Worm (Caenorhabditis elegans) whole organism, L2 larva: ENCODE data around the gene sek-4.

Experiments
- C34F6.9 ChIP-seq: fragments of 150-350 bp; optimal IDR thresholded peaks from 2 replicates; lab custom pipeline; 2014; ENCODE audit warnings: missing biosample characterization, missing genetic modification characterization
- F13H6.1 ChIP-seq: sonication (generic microtip); optimal IDR thresholded peaks from 2 replicates; lab custom pipeline; 2016; ENCODE audit warnings: missing genetic modification characterization, missing compliant biosample characterization
- Y55F3AM.14 ChIP-seq: fragments of 200-800 bp; sonication (Bioruptor generic); optimal IDR thresholded peaks from 2 replicates; lab custom pipeline; 2018; ENCODE audit warnings: mild to moderate bottlenecking, missing genetic modification characterization, missing compliant biosample characterization
- aly-2 ChIP-seq: fragments of 150-350 bp; optimal IDR thresholded peaks from 2 replicates; lab custom pipeline; 2014; ENCODE audit warnings: missing biosample characterization, missing genetic modification characterization
- ama-1 ChIP-seq: fragments of 150-350 bp; optimal IDR thresholded peaks from 2 replicates; lab custom pipeline; 2018; ENCODE audit warnings: inconsistent platforms
- blmp-1 ChIP-seq: sonication (generic microtip); optimal IDR thresholded peaks from 2 replicates; lab custom pipeline; 2017; ENCODE audit warnings: missing genetic modification characterization, mild to moderate bottlenecking, missing compliant biosample characterization, antibody characterized with exemption, moderate library complexity; ENCODE audit not compliant: insufficient read depth
- ceh-16 ChIP-seq: fragments of 150-350 bp; optimal IDR thresholded peaks from 2 replicates; lab custom pipeline; 2014; ENCODE audit warnings: missing biosample characterization, missing genetic modification characterization
- ceh-82 ChIP-seq: fragments of 150-350 bp; optimal IDR thresholded peaks from 2 replicates; lab custom pipeline; 2014; ENCODE audit warnings: missing biosample characterization, missing genetic modification characterization
- crh-2 ChIP-seq: sonication (generic microtip); optimal IDR thresholded peaks from 2 replicates; lab custom pipeline; 2017; ENCODE audit warnings: missing biosample characterization, missing genetic modification characterization
- dmd-4 ChIP-seq: sonication (generic microtip); optimal IDR thresholded peaks from 2 replicates; lab custom pipeline; 2017; ENCODE audit warnings: missing biosample characterization, missing genetic modification characterization
- egl-27 ChIP-seq: sonication (generic microtip); optimal IDR thresholded peaks from 3 replicates; lab custom pipeline; 2017; ENCODE audit warnings: missing biosample characterization, missing genetic modification reagents, missing genetic modification characterization
- fos-1 ChIP-seq: fragments of 150-350 bp; optimal IDR thresholded peaks from 2 replicates; lab custom pipeline; 2014; ENCODE audit warnings: missing biosample characterization, missing genetic modification characterization
- gmeb-1 ChIP-seq: fragments of 150-350 bp; optimal IDR thresholded peaks from 2 replicates; lab custom pipeline; 2014; ENCODE audit warnings: missing biosample characterization, missing genetic modification characterization
- lin-11 ChIP-seq: fragments of 150-350 bp; sonication (generic microtip); optimal IDR thresholded peaks from 2 replicates; lab custom pipeline; 2014; ENCODE audit warnings: missing biosample characterization, missing genetic modification characterization, inconsistent platforms, mixed read lengths
- lin-39 ChIP-seq: fragments of 150-350 bp; optimal IDR thresholded peaks from 2 replicates; lab custom pipeline; 2014; ENCODE audit warnings: missing biosample characterization, missing genetic modification reagents, missing genetic modification characterization
- lsy-2 ChIP-seq, 2 experiments: fragments of 150-350 bp in 1 of 2; sonication (generic microtip) in 1 of 2; optimal IDR thresholded peaks; 2 replicates each; lab custom pipeline; 2014 to 2017; ENCODE audit warnings: missing biosample characterization in 2 of 2, missing genetic modification characterization in 2 of 2
- mab-5 ChIP-seq: fragments of 150-350 bp; optimal IDR thresholded peaks from 2 replicates; lab custom pipeline; 2014; ENCODE audit warnings: missing biosample characterization, missing genetic modification characterization
- mdl-1 ChIP-seq, 2 experiments: fragments of 150-350 bp in 1 of 2; sonication (generic microtip) in 1 of 2; optimal IDR thresholded peaks; 2 replicates each; lab custom pipeline; 2017; ENCODE audit warnings: missing biosample characterization in 2 of 2, missing genetic modification characterization in 2 of 2
- nhr-10 ChIP-seq: sonication (generic microtip); optimal IDR thresholded peaks from 2 replicates; lab custom pipeline; 2017; ENCODE audit warnings: missing biosample characterization, missing genetic modification characterization
- nhr-11 ChIP-seq: fragments of 150-350 bp; optimal IDR thresholded peaks from 2 replicates; lab custom pipeline; 2014; ENCODE audit warnings: missing biosample characterization, missing genetic modification characterization
- nhr-12 ChIP-seq: fragments of 150-350 bp; optimal IDR thresholded peaks from 2 replicates; lab custom pipeline; 2014; ENCODE audit warnings: missing biosample characterization, missing genetic modification characterization
- nhr-129 ChIP-seq: fragments of 150-350 bp; optimal IDR thresholded peaks from 2 replicates; lab custom pipeline; 2014; ENCODE audit warnings: missing biosample characterization, missing genetic modification characterization
- nhr-21 ChIP-seq: fragments of 150-350 bp; optimal IDR thresholded peaks from 2 replicates; lab custom pipeline; 2014; ENCODE audit warnings: missing biosample characterization, missing genetic modification characterization
- nhr-237 ChIP-seq: fragments of 150-350 bp; optimal IDR thresholded peaks from 2 replicates; lab custom pipeline; 2014; ENCODE audit warnings: missing biosample characterization, missing genetic modification characterization
- nhr-6 ChIP-seq: fragments of 150-350 bp; optimal IDR thresholded peaks from 2 replicates; lab custom pipeline; 2014; ENCODE audit warnings: missing biosample characterization, missing genetic modification characterization
- nhr-77 ChIP-seq: fragments of 150-350 bp; optimal IDR thresholded peaks from 2 replicates; lab custom pipeline; 2014; ENCODE audit warnings: missing biosample characterization, missing genetic modification characterization
- peb-1 ChIP-seq: fragments of 150-350 bp; optimal IDR thresholded peaks from 2 replicates; lab custom pipeline; 2014; ENCODE audit warnings: missing biosample characterization, missing genetic modification characterization
- sem-4 ChIP-seq: fragments of 150-350 bp; optimal IDR thresholded peaks from 2 replicates; lab custom pipeline; 2014; ENCODE audit warnings: missing biosample characterization, missing genetic modification reagents, missing genetic modification characterization
- sma-3 ChIP-seq: sonication (generic microtip); optimal IDR thresholded peaks from 2 replicates; lab custom pipeline; 2016; ENCODE audit warnings: missing genetic modification reagents, missing genetic modification characterization, missing compliant biosample characterization
- sma-9 ChIP-seq, 2 experiments: fragments of 150-350 bp in 1 of 2; sonication (generic microtip) in 1 of 2; optimal IDR thresholded peaks; 2 replicates each; lab custom pipeline; 2014 to 2016; ENCODE audit warnings: missing genetic modification characterization in 2 of 2, mild to moderate bottlenecking in 1 of 2, missing biosample characterization in 1 of 2, missing compliant biosample characterization in 1 of 2, missing genetic modification reagents in 1 of 2, moderate library complexity in 1 of 2
- snpc-4 ChIP-seq: fragments of 150-350 bp; optimal IDR thresholded peaks from 2 replicates; lab custom pipeline; 2014; ENCODE audit warnings: missing biosample characterization, missing genetic modification characterization
- unc-39 ChIP-seq: fragments of 150-350 bp; optimal IDR thresholded peaks from 2 replicates; lab custom pipeline; 2014; ENCODE audit warnings: missing biosample characterization, missing genetic modification characterization
- unc-55 ChIP-seq: fragments of 150-350 bp; sonication (generic microtip); optimal IDR thresholded peaks from 3 replicates; lab custom pipeline; 2014; ENCODE audit warnings: missing biosample characterization, missing genetic modification reagents, missing genetic modification characterization
- unc-62 ChIP-seq: fragments of 150-350 bp; optimal IDR thresholded peaks from 2 replicates; lab custom pipeline; 2014; ENCODE audit warnings: missing biosample characterization, missing genetic modification reagents, missing genetic modification characterization
- zag-1 ChIP-seq: fragments of 150-350 bp; optimal IDR thresholded peaks from 2 replicates; lab custom pipeline; 2014; ENCODE audit warnings: missing biosample characterization, missing genetic modification characterization
- ztf-1 ChIP-seq: fragments of 200-800 bp; sonication (Bioruptor generic); conservative IDR thresholded peaks from 2 replicates; pipeline ENCODE4 v1.3.6; 2022; ENCODE audit warnings: missing genetic modification characterization, missing compliant biosample characterization
- ztf-4 ChIP-seq: fragments of 150-350 bp; optimal IDR thresholded peaks from 2 replicates; lab custom pipeline; 2014; ENCODE audit warnings: missing biosample characterization, missing genetic modification characterization

The sek-4 gene

ce11 chrX:5355253-5355652 is 19.6 kb upstream of the sek-4 start:
- TF ChIP-seq lin-39 (tag; lab: Kevin White, UChicago), result no peak
- no peak for TF ChIP-seq sma-3 (GFP tag; lab: Kevin White, UChicago)
- no peak for TF ChIP-seq nhr-6 (tag; lab: Kevin White, UChicago)
- TF ChIP-seq gmeb-1 (tag; lab: Kevin White, UChicago), result no peak
- TF ChIP-seq F13H6.1 (tag; lab: Kevin White, UChicago), result peak; percentile 2
- no peak for TF ChIP-seq mab-5 (tag; lab: Kevin White, UChicago)
- no peak for TF ChIP-seq aly-2
- TF ChIP-seq ztf-4 (tag; lab: Kevin White, UChicago), result no peak
- TF ChIP-seq C34F6.9 (tag; lab: Kevin White, UChicago), result peak; percentile 9
- no peak for TF ChIP-seq ztf-1 (GFP tag; lab: Robert Waterston, UW)
- no peak for TF ChIP-seq zag-1 (tag; lab: Kevin White, UChicago)
- no peak for TF ChIP-seq nhr-237 (tag; lab: Kevin White, UChicago)
- peak; percentile 7 for TF ChIP-seq lin-11 (tag; lab: Kevin White, UChicago)
- no peak for TF ChIP-seq nhr-21 (tag; lab: Kevin White, UChicago)
- peak; percentile 23 for TF ChIP-seq nhr-129 (tag; lab: Kevin White, UChicago)
- no peak for TF ChIP-seq dmd-4 (tag; lab: Kevin White, UChicago)
- TF ChIP-seq egl-27, result no peak
- no peak for TF ChIP-seq unc-62
- TF ChIP-seq nhr-77 (tag; lab: Kevin White, UChicago), result no peak
- no peak for TF ChIP-seq peb-1
- peak; percentile 41 for TF ChIP-seq crh-2
- no peak for TF ChIP-seq lsy-2 (tag; optimal IDR thresholded peaks at IDR 0.05; lab: Kevin White, UChicago)

ce11 chrX:5360682-5361081 is 14.2 kb upstream of the sek-4 start:
- TF ChIP-seq ama-1 (lab: Kevin White, UChicago) (no peak), sem-4 (no peak), egl-27 (no peak), sma-3 (GFP tag; lab: Kevin White, UChicago) (no peak), ceh-82 (tag; lab: Kevin White, UChicago) (no peak), nhr-10 (no peak)

DNA sequence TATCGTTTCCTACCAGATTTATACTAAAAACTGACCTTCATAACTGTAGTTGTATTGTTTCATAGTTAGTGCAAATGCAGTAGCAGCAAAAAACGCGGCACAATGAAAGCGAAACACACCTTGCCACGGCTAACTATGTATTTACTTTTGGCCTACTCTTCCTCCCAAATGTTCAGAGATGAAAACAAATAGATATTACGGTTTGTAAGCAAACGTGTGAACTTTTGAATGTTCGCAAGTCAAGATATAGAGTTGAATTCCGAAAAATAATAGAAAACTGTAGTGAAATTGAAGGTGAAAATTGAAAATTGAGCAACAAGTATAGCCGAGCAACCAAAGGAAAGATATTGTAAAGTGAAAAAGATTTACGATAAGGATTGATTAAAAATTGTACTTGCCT is 10.6 kb upstream of the sek-4 start, which contains the start of gene chtl-1:
TSS of gene chtl-1 (minus strand) at position 101 of the 400 bp plus-strand sequence.
- TF ChIP-seq Y55F3AM.14 (GFP tag; lab: Kevin White, UChicago), result no peak
- TF ChIP-seq crh-2, result no peak
- TF ChIP-seq mdl-1 (tag; optimal IDR thresholded peaks at IDR 0.05; lab: Kevin White, UChicago), result no peak
- TF ChIP-seq unc-55 (GFP tag; lab: Kevin White, UChicago), result no peak
- TF ChIP-seq nhr-11 (tag; lab: Kevin White, UChicago), result no peak
- no peak for TF ChIP-seq nhr-77 (tag; lab: Kevin White, UChicago)
- TF ChIP-seq ceh-16 (tag; lab: Kevin White, UChicago), result no peak
- TF ChIP-seq nhr-12 (tag; lab: Kevin White, UChicago), result no peak
- no peak for TF ChIP-seq sma-9 (GFP tag; optimal IDR thresholded peaks at IDR 0.05; lab: Kevin White, UChicago)
- no peak for TF ChIP-seq sma-9 (tag; optimal IDR thresholded peaks at IDR 0.05; lab: Kevin White, UChicago)
- no peak for TF ChIP-seq blmp-1 (tag; lab: Kevin White, UChicago)
- no peak for TF ChIP-seq lsy-2 (tag; optimal IDR thresholded peaks at IDR 0.05; lab: Kevin White, UChicago)
- TF ChIP-seq snpc-4 (tag; lab: Kevin White, UChicago), result no peak
- no peak for TF ChIP-seq gmeb-1 (tag; lab: Kevin White, UChicago)
- TF ChIP-seq nhr-129 (tag; lab: Kevin White, UChicago), result no peak
- no peak for TF ChIP-seq mab-5 (tag; lab: Kevin White, UChicago)
- no peak for TF ChIP-seq unc-39 (tag; lab: Kevin White, UChicago)
- TF ChIP-seq lin-11 (tag; lab: Kevin White, UChicago), result no peak
- TF ChIP-seq, all 48 proteins: peak for 0

- TF ChIP-seq nhr-77 (tag; lab: Kevin White, UChicago), result no peak
- TF ChIP-seq fos-1 (tag; lab: Kevin White, UChicago), result peak; percentile 38
- TF ChIP-seq, all 48 proteins: peak for 1
These were observed 9.4 kb upstream of the sek-4 start, which contains the start of gene F35C8.5 for ce11 chrX:5365437-5365836. Gene F35C8.5, plus strand, starts transcription at chrX:5365813.
